Worm (Caenorhabditis elegans): Measurements from ENCODE around the gene ZC443.2.

ce11 chrV:12811126-12811525 is at the start of gene ZC443.2:
- TF ChIP-seq C04F5.9 (tag; optimal IDR thresholded peaks at IDR 0.05) (no peak), elt-3 (tag; optimal IDR thresholded peaks at IDR 0.05) (no peak), fos-1 (tag; optimal IDR thresholded peaks at IDR 0.05) (no peak), aly-2 (tag; optimal IDR thresholded peaks at IDR 0.05) (no peak)

Data from whole organism, L1 larva.